Fruit fly (Drosophila melanogaster) whole organism, embryonic: ENCODE data around the gene CG10702.

Source experiments
- Aef1 ChIP-seq: fragments of 200-800 bp; sonication (Bioruptor generic); IDR thresholded peaks from 3 replicates; pipeline ENCODE4 v1.3.6; 2022; ENCODE audit warnings: missing biosample characterization, missing genetic modification characterization
- Bgb ChIP-seq: fragments of 200-800 bp; sonication (Bioruptor generic); IDR thresholded peaks from 2 replicates; pipeline ENCODE4 v1.3.6; 2022; ENCODE audit warnings: missing biosample characterization, missing genetic modification characterization; ENCODE audit not compliant: partially characterized antibody
- CG12104 ChIP-seq: fragments of 200-800 bp; sonication (Bioruptor generic); optimal IDR thresholded peaks from 3 replicates; lab custom pipeline; 2016; ENCODE audit warnings: missing biosample characterization, missing genetic modification characterization
- CG12744 ChIP-seq: fragments of 200-800 bp; sonication (Bioruptor generic); optimal IDR thresholded peaks from 2 replicates; lab custom pipeline; 2016; ENCODE audit warnings: missing biosample characterization, missing genetic modification characterization
- CG13287 ChIP-seq: fragments of 200-800 bp; sonication (Bioruptor generic); IDR thresholded peaks from 2 replicates; pipeline ENCODE4 v1.3.6; 2022; ENCODE audit warnings: missing biosample characterization, missing genetic modification characterization; ENCODE audit not compliant: partially characterized antibody
- CG15601 ChIP-seq: fragments of 200-800 bp; sonication (Bioruptor generic); optimal IDR thresholded peaks from 3 replicates; lab custom pipeline; 2019; ENCODE audit warnings: missing biosample characterization, mild to moderate bottlenecking, missing genetic modification characterization, moderate library complexity
- CG17186 ChIP-seq: fragments of 200-800 bp; sonication (Bioruptor generic); optimal IDR thresholded peaks from 3 replicates; lab custom pipeline; 2017; ENCODE audit warnings: missing biosample characterization, missing genetic modification reagents, missing genetic modification characterization
- CG17361 ChIP-seq: fragments of 200-800 bp; sonication (Bioruptor generic); IDR thresholded peaks from 3 replicates; pipeline ENCODE4 v1.3.6; 2022; ENCODE audit warnings: missing biosample characterization, missing genetic modification characterization
- CG17568 ChIP-seq: fragments of 200-800 bp; sonication (Bioruptor generic); optimal IDR thresholded peaks from 2 replicates; lab custom pipeline; 2018; ENCODE audit warnings: missing biosample characterization, mild to moderate bottlenecking, missing genetic modification characterization, moderate library complexity
- CG18476 ChIP-seq: fragments of 200-800 bp; sonication (Bioruptor generic); optimal IDR thresholded peaks from 2 replicates; lab custom pipeline; 2016; ENCODE audit warnings: missing biosample characterization, mild to moderate bottlenecking, missing genetic modification characterization
- CG18599 ChIP-seq: fragments of 200-800 bp; sonication (Bioruptor generic); optimal IDR thresholded peaks from 3 replicates; lab custom pipeline; 2017; ENCODE audit warnings: missing biosample characterization, missing genetic modification characterization, mild to moderate bottlenecking, moderate library complexity, missing genetic modification reagents
- CG2712 ChIP-seq: fragments of 200-800 bp; optimal IDR thresholded peaks from 3 replicates; lab custom pipeline; 2019; ENCODE audit warnings: missing biosample characterization, mild to moderate bottlenecking, missing genetic modification characterization, moderate library complexity
- CG2889 ChIP-seq: fragments of 200-800 bp; sonication (Bioruptor generic); IDR thresholded peaks from 3 replicates; pipeline ENCODE4 v1.3.6; 2022; ENCODE audit warnings: missing biosample characterization, missing genetic modification characterization
- CG31441 ChIP-seq: fragments of 200-800 bp; sonication (Bioruptor generic); IDR thresholded peaks from 2 replicates; pipeline ENCODE4 v1.3.6; 2022; ENCODE audit warnings: missing biosample characterization, missing genetic modification characterization
- CG6689 ChIP-seq: fragments of 200-800 bp; sonication (Bioruptor generic); IDR thresholded peaks from 2 replicates; pipeline ENCODE4 v1.3.6; 2022; ENCODE audit warnings: missing biosample characterization, missing genetic modification characterization
- CG7556 ChIP-seq: fragments of 200-800 bp; sonication (Bioruptor generic); optimal IDR thresholded peaks from 2 replicates; lab custom pipeline; 2017; ENCODE audit warnings: missing biosample characterization, mild to moderate bottlenecking, missing genetic modification characterization
- CG9609 ChIP-seq: fragments of 200-800 bp; sonication (Bioruptor generic); optimal IDR thresholded peaks from 3 replicates; lab custom pipeline; 2016; ENCODE audit warnings: missing biosample characterization, missing genetic modification characterization
- Deaf1 ChIP-seq: fragments of 200-800 bp; optimal IDR thresholded peaks from 3 replicates; lab custom pipeline; 2019; ENCODE audit warnings: missing biosample characterization, mild to moderate bottlenecking, missing genetic modification characterization, moderate library complexity
- Dp ChIP-seq: fragments of 200-800 bp; sonication (Bioruptor generic); optimal IDR thresholded peaks from 2 replicates; lab custom pipeline; 2018; ENCODE audit warnings: missing biosample characterization, mild to moderate bottlenecking, missing genetic modification characterization, moderate library complexity
- Ets65A ChIP-seq: fragments of 200-800 bp; sonication (Bioruptor generic); peaks from one replicate; lab custom pipeline; 2016; ENCODE audit warnings: missing biosample characterization, missing genetic modification characterization
- Hey ChIP-seq: fragments of 200-800 bp; sonication (Bioruptor generic); optimal IDR thresholded peaks from 3 replicates; lab custom pipeline; 2018; ENCODE audit warnings: missing biosample characterization, mild to moderate bottlenecking, missing genetic modification characterization
- Meics ChIP-seq: fragments of 200-800 bp; sonication (Bioruptor generic); optimal IDR thresholded peaks from 2 replicates; lab custom pipeline; 2017; ENCODE audit warnings: missing biosample characterization, mild to moderate bottlenecking, missing genetic modification characterization
- Mes4 ChIP-seq: fragments of 200-800 bp; sonication (Bioruptor generic); optimal IDR thresholded peaks from 2 replicates; lab custom pipeline; 2016; ENCODE audit warnings: missing biosample characterization, missing genetic modification characterization
- Nf-YA ChIP-seq: fragments of 200-800 bp; sonication (Bioruptor generic); IDR thresholded peaks from 2 replicates; pipeline ENCODE4 v1.3.6; 2022; ENCODE audit warnings: missing biosample characterization, missing genetic modification characterization
- Ptx1 ChIP-seq: fragments of 200-800 bp; sonication (Bioruptor generic); IDR thresholded peaks from 2 replicates; pipeline ENCODE4 v1.3.6; 2022; ENCODE audit warnings: missing biosample characterization, missing genetic modification characterization
- abd-A ChIP-seq: fragments of 200-800 bp; sonication (Bioruptor generic); optimal IDR thresholded peaks from 3 replicates; lab custom pipeline; 2019; ENCODE audit warnings: missing biosample characterization, mild to moderate bottlenecking, missing genetic modification characterization, moderate library complexity
- bab2 ChIP-seq: fragments of 200-800 bp; sonication (Bioruptor generic); optimal IDR thresholded peaks from 2 replicates; lab custom pipeline; 2016; ENCODE audit warnings: missing biosample characterization, missing genetic modification characterization
- bigmax ChIP-seq: fragments of 200-800 bp; sonication (Bioruptor generic); optimal IDR thresholded peaks from 2 replicates; lab custom pipeline; 2018; ENCODE audit warnings: missing biosample characterization, mild to moderate bottlenecking, missing genetic modification characterization
- ci ChIP-seq: fragments of 200-800 bp; sonication (Bioruptor generic); IDR thresholded peaks from 3 replicates; pipeline ENCODE4 v1.3.6; 2022; ENCODE audit warnings: missing biosample characterization, missing genetic modification characterization
- croc ChIP-seq: fragments of 200-800 bp; sonication (Bioruptor generic); conservative IDR thresholded peaks from 3 replicates; pipeline ENCODE4 v1.3.6; 2022; ENCODE audit warnings: missing biosample characterization, missing genetic modification characterization
- crol ChIP-seq: fragments of 200-800 bp; sonication (Bioruptor generic); IDR thresholded peaks from 2 replicates; pipeline ENCODE4 v1.3.6; 2022; ENCODE audit warnings: missing biosample characterization, missing genetic modification characterization
- esg ChIP-seq: fragments of 200-800 bp; sonication (Bioruptor generic); conservative IDR thresholded peaks from 2 replicates; pipeline ENCODE4 v1.3.6; 2022; ENCODE audit warnings: missing biosample characterization, missing genetic modification characterization
- fd96Cb ChIP-seq: fragments of 200-800 bp; sonication (Bioruptor generic); optimal IDR thresholded peaks from 2 replicates; lab custom pipeline; 2018; ENCODE audit warnings: missing biosample characterization, mild to moderate bottlenecking, missing genetic modification characterization, moderate library complexity
- lab ChIP-seq: fragments of 200-800 bp; sonication (Bioruptor generic); optimal IDR thresholded peaks from 3 replicates; lab custom pipeline; 2017; ENCODE audit warnings: missing biosample characterization, missing genetic modification characterization, mild to moderate bottlenecking, moderate library complexity, missing genetic modification reagents
- lilli ChIP-seq: fragments of 200-800 bp; sonication (Bioruptor generic); optimal IDR thresholded peaks from 3 replicates; lab custom pipeline; 2016; ENCODE audit warnings: missing biosample characterization, missing genetic modification characterization
- mirr ChIP-seq: fragments of 200-800 bp; sonication (Bioruptor generic); optimal IDR thresholded peaks from 3 replicates; lab custom pipeline; 2018; ENCODE audit warnings: missing biosample characterization, mild to moderate bottlenecking, missing genetic modification characterization
- sd ChIP-seq: fragments of 200-800 bp; sonication (Bioruptor generic); optimal IDR thresholded peaks from 3 replicates; lab custom pipeline; 2018; ENCODE audit warnings: missing biosample characterization, mild to moderate bottlenecking, missing genetic modification characterization, moderate library complexity
- slbo ChIP-seq: fragments of 200-800 bp; sonication (Bioruptor generic); IDR thresholded peaks from 2 replicates; pipeline ENCODE4 v1.3.6; 2022; ENCODE audit warnings: missing biosample characterization, missing genetic modification characterization
- sob ChIP-seq: fragments of 200-800 bp; sonication (Bioruptor generic); IDR thresholded peaks from 2 replicates; pipeline ENCODE4 v1.3.6; 2022; ENCODE audit warnings: missing biosample characterization, missing genetic modification characterization
- tup ChIP-seq: fragments of 200-800 bp; sonication (Bioruptor generic); optimal IDR thresholded peaks from 2 replicates; lab custom pipeline; 2016; ENCODE audit warnings: missing biosample characterization, mild to moderate bottlenecking, missing genetic modification characterization, moderate library complexity
- wor ChIP-seq: fragments of 200-800 bp; sonication (Bioruptor generic); IDR thresholded peaks from 2 replicates; pipeline ENCODE4 v1.3.6; 2022; ENCODE audit warnings: missing biosample characterization, missing genetic modification characterization

Gene CG10702

DNA sequence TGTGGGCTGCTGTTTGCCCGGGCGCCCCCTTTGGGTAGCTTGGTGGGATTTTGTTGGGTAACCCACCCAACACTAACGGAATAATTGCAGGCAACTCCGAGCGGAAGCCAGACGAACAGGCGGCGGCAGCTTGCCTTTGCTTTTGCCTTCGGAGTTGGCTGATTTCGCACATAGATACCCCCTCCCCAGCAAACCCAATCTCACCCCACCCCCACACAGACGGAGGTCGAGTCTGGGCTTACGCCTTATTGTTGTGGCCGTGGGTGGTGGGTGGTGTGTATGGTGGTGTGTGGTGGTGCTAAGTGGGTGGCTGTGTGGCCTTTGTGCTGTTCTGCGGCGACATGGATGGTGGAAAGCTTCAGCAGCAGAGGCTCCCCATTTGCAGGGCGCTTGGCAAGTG is 54.0 kb downstream of the CG10702 start (continued):
- TF ChIP-seq Dp (GFP tag; lab: Kevin White, UChicago) (no peak), CG6689 (no peak), ci (GFP tag; lab: Robert Waterston, UW) (0 out of 3 replicates have a peak, but pooled peaks have one; percentile 7), Hey (tag; lab: Kevin White, UChicago) (peak; percentile 96), CG12744 (GFP tag; lab: Kevin White, UChicago) (no peak), bigmax (GFP tag; lab: Kevin White, UChicago) (no peak), abd-A (peak; percentile 91), CG15601 (tag; lab: Kevin White, UChicago) (no peak), CG17568 (GFP tag; lab: Kevin White, UChicago) (no peak), CG13287 (no peak), CG17186 (GFP tag; lab: Kevin White, UChicago) (no peak), CG2712 (no peak)

DNA sequence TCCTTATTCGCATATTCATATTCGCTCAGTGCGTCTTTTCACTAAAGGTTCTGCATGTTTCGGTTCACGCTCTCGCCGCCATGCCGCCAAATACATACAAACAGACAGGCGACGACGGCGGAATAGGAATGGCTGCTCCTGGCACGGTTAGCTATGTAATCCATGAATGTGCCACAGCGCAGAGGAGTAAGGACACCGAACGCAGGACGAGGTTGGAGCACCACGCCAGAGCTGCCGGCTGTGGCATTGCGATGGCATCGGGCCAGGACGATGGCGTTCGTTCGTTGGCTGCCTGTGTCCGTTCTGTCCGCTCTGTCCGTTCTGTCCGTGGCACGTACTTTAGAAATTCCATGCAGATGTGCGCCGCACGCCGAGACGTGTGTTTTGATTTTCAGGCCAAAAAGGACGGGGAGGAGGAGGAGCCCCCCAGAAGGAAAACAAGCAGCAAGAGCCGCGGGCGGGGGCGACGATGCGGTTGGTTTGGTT is 54.7 kb downstream of the CG10702 start:
- TF ChIP-seq lab (GFP tag; lab: Kevin White, UChicago) (peak; percentile 38), mirr (GFP tag; lab: Kevin White, UChicago) (peak; percentile 46), croc (0 out of 3 replicates have a peak, but pooled peaks have one; percentile 4), CG7556 (GFP tag; lab: Kevin White, UChicago) (peak; percentile 53), tup (GFP tag; lab: Kevin White, UChicago) (no peak), CG18599 (GFP tag; lab: Kevin White, UChicago) (peak; percentile 57), CG17361 (GFP tag; lab: Robert Waterston, UW) (no peak), CG9609 (GFP tag; lab: Kevin White, UChicago) (no peak), CG2889 (GFP tag; lab: Robert Waterston, UW) (0 out of 3 replicates have a peak, but pooled peaks have one; percentile 10), abd-A (peak; percentile 5), Bgb (peak; percentile 33; the same call in 1 of the 2 replicates), Ptx1 (no peak), crol (peak; percentile 82), fd96Cb (tag; lab: Kevin White, UChicago) (no peak), bab2 (no peak), Deaf1 (tag; lab: Kevin White, UChicago) (peak; percentile 68), lilli (GFP tag; lab: Kevin White, UChicago) (peak; percentile 24), Aef1 (GFP tag; lab: Robert Waterston, UW) (0 out of 3 replicates have a peak, but pooled peaks have one; percentile 2), Nf-YA (GFP tag; lab: Robert Waterston, UW) (no peak), Mes4 (GFP tag; lab: Kevin White, UChicago) (no peak), Ets65A (peak; percentile 44), sd (tag; lab: Kevin White, UChicago) (peak; percentile 72), sob (GFP tag; lab: Robert Waterston, UW) (0 out of 2 replicates have a peak, but pooled peaks have one; percentile 2), CG31441 (GFP tag; lab: Robert Waterston, UW) (0 out of 2 replicates have a peak, but pooled peaks have one; percentile 4), Hey (tag; lab: Kevin White, UChicago) (peak; percentile 71), wor (GFP tag; lab: Robert Waterston, UW) (peak; percentile 9; the same call in 1 of the 2 replicates), CG12104 (GFP tag; lab: Kevin White, UChicago) (peak; percentile 31), CG18476 (peak; percentile 0), esg (GFP tag; lab: Robert Waterston, UW) (0 out of 2 replicates have a peak, but pooled peaks have one; percentile 2), slbo (GFP tag; lab: Robert Waterston, UW) (0 out of 2 replicates have a peak, but pooled peaks have one; percentile 1), Meics (GFP tag; lab: Kevin White, UChicago) (peak; percentile 40)
